Worm (Caenorhabditis elegans): Measurements from ENCODE around the gene gsto-2.

- TF ChIP-seq F13C5.2 (tag; optimal IDR thresholded peaks at IDR 0.05) (no peak), flt-1 (GFP tag; IDR thresholded peaks at IDR 0.05) (no peak), ets-7 (tag; optimal IDR thresholded peaks at IDR 0.05) (no peak), pes-1 (GFP tag; IDR thresholded peaks at IDR 0.05) (no peak), ama-1 (optimal IDR thresholded peaks at IDR 0.05) (no peak), B0310.2 (tag; optimal IDR thresholded peaks at IDR 0.05) (no peak), aly-1 (tag; optimal IDR thresholded peaks at IDR 0.05) (no peak), tbx-11 (GFP tag; IDR thresholded peaks at IDR 0.05) (no peak), hnd-1 (tag; optimal IDR thresholded peaks at IDR 0.05) (no peak), ceh-36 (tag; optimal IDR thresholded peaks at IDR 0.05) (no peak), tra-4 (tag; optimal IDR thresholded peaks at IDR 0.05) (no peak)
Observed at ce11 chrIII:8555682-8556081, 1.1 kb downstream of the gsto-2 start.
